Fruit fly (Drosophila melanogaster) whole organism, embryonic: Measurements from ENCODE around the gene sdt.

Source experiments
- CG8359 ChIP-seq: fragments of 200-800 bp; sonication (Bioruptor generic); optimal IDR thresholded peaks from 2 replicates; lab custom pipeline; 2017; ENCODE audit warnings: missing biosample characterization, mild to moderate bottlenecking, missing genetic modification characterization, borderline replicate concordance
- lmd ChIP-seq: fragments of 200-800 bp; sonication (Bioruptor generic); IDR thresholded peaks from 2 replicates; pipeline ENCODE4 v1.3.6; 2022; ENCODE audit warnings: missing biosample characterization, missing genetic modification characterization
- org-1 ChIP-seq: fragments of 200-800 bp; sonication (Bioruptor generic); optimal IDR thresholded peaks from 2 replicates; lab custom pipeline; 2017; ENCODE audit warnings: missing biosample characterization, missing genetic modification characterization

- TF ChIP-seq CG8359 (no peak), lmd (GFP tag; lab: Robert Waterston, UW) (no peak), org-1 (GFP tag; lab: Kevin White, UChicago) (no peak)
Observed at dm6 chrX:8215094-8215854, 36.9 kb downstream of the sdt start.
